Worm (Caenorhabditis elegans): Measurements from ENCODE around the gene srg-56.

srg-56 gene

ce11 chrV:2739607-2740006, 1.5 kb upstream of the srg-56 start:
- TF ChIP-seq C38D4.7 (GFP tag; optimal IDR thresholded peaks at IDR 0.05) (no peak), K09A11.1 (tag; optimal IDR thresholded peaks at IDR 0.05; ENCODE audit: insufficient read depth) (no peak), fkh-10 (GFP tag; optimal IDR thresholded peaks at IDR 0.05) (no peak), eyg-1 (tag; optimal IDR thresholded peaks at IDR 0.05) (no peak), elt-4 (tag; optimal IDR thresholded peaks at IDR 0.05) (no peak), ceh-22 (tag; optimal IDR thresholded peaks at IDR 0.05) (no peak), sdc-2 (tag; optimal IDR thresholded peaks at IDR 0.05) (no peak), lim-6 (tag; optimal IDR thresholded peaks at IDR 0.05) (no peak), lin-11 (tag; optimal IDR thresholded peaks at IDR 0.05) (no peak), ceh-48 (tag; optimal IDR thresholded peaks at IDR 0.05) (no peak), fax-1 (tag; optimal IDR thresholded peaks at IDR 0.05) (no peak), odd-2 (tag; optimal IDR thresholded peaks at IDR 0.05) (no peak), hlh-6 (tag; optimal IDR thresholded peaks at IDR 0.05) (no peak), pat-9 (tag; optimal IDR thresholded peaks at IDR 0.05) (no peak), gmeb-2 (tag; optimal IDR thresholded peaks at IDR 0.05) (no peak), ets-4 (tag; optimal IDR thresholded peaks at IDR 0.05) (no peak), ceh-9 (tag; optimal IDR thresholded peaks at IDR 0.05) (no peak), mec-3 (tag; optimal IDR thresholded peaks at IDR 0.05; ENCODE audit: borderline replicate concordance) (no peak), T23F11.4 (GFP tag; optimal IDR thresholded peaks at IDR 0.05) (no peak)

- TF ChIP-seq ceh-19 (GFP tag; optimal IDR thresholded peaks at IDR 0.05) = no peak
- TF ChIP-seq ceh-34 (tag; optimal IDR thresholded peaks at IDR 0.05) = no peak
Measured at ce11 chrV:2734360-2734759, 3.7 kb downstream of the srg-56 start, which contains the start of gene srg-57. TSS of gene srg-57 (minus strand) at chrV:2734460.

DNA sequence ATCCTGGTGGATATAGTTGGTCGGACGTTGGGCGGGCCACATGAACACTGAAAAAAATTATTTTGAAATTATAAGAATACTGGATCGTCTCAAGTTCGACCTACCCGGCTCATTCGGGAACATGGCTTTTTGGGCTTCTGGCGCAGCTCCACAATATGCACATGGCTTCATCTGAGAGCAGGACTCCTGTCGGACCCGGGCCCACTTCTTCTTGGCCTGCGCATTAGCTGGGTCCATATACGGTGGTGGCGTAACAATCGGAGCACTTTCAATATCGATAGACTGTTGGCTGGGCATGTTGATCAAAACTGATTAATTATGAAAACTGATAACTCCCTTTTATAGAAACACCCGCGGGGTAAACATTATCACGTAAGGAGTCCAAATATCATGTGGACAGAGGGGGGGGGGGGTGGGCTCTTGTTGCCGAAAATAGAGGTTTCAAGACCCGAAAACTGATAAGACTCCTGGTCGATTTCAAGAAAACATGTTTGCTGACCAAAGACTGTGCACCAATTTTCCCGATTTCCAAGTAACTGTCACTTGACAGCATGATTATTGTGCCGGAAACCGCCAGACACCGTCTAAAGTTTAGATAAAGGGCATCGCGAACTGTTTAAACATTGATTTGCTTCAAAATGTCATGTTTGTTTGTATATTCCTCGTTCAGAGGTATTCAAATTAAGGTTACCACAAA, 7.1 kb downstream of the srg-56 start, which contains the start of gene dod-3:
Gene dod-3 (minus strand): TSS at position 315 of the 697 bp plus-strand sequence.
- TF ChIP-seq elt-2 (tag; optimal IDR thresholded peaks at IDR 0.05) = peak; percentile 78
- no peak for TF ChIP-seq C38D4.7 (GFP tag; optimal IDR thresholded peaks at IDR 0.05)

DNA sequence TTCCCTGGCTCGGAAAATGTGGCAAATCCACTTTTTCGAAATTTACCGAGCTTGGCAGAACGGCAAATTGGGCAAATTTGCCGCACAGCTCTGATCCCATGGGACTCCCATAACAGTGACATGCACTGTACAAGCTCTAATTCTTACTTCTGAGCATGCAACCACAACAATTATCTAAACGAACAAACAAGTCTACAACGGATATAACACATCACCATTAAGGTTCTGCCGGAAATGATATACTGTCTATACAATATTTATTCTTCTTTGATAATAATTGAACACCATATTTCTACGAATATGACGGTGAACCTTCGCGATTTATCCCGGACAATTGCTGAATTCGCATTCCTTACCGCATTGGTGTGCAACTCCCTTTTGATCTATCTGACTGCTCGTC, 9.8 kb downstream of the srg-56 start, which contains the start of gene str-33:
Gene str-33 (plus strand): TSS at position 301 of the 400 bp plus-strand sequence.
- TF ChIP-seq T23F11.4 (GFP tag; optimal IDR thresholded peaks at IDR 0.05) (no peak), ceh-30 (tag; optimal IDR thresholded peaks at IDR 0.05) (no peak), hlh-15 (tag; optimal IDR thresholded peaks at IDR 0.05) (no peak), hlh-13 (GFP tag; optimal IDR thresholded peaks at IDR 0.05) (no peak), npax-4 (tag; optimal IDR thresholded peaks at IDR 0.05) (no peak), ceh-24 (tag; optimal IDR thresholded peaks at IDR 0.05) (no peak), odd-2 (tag; optimal IDR thresholded peaks at IDR 0.05) (no peak), ets-4 (tag; optimal IDR thresholded peaks at IDR 0.05) (no peak), ceh-48 (tag; optimal IDR thresholded peaks at IDR 0.05) (no peak), C38D4.7 (GFP tag; optimal IDR thresholded peaks at IDR 0.05) (no peak), mec-3 (tag; optimal IDR thresholded peaks at IDR 0.05; ENCODE audit: borderline replicate concordance) (no peak), ceh-31 (tag; optimal IDR thresholded peaks at IDR 0.05) (no peak), pax-1 (tag; optimal IDR thresholded peaks at IDR 0.05) (no peak), hlh-30 (tag; optimal IDR thresholded peaks at IDR 0.05; ENCODE audit: insufficient read depth) (no peak), ceh-2 (tag; optimal IDR thresholded peaks at IDR 0.05) (no peak), ceh-14 (tag; optimal IDR thresholded peaks at IDR 0.05) (no peak), pros-1 (tag; optimal IDR thresholded peaks at IDR 0.05) (no peak)

ce11 chrV:2727101-2727500, 11.0 kb downstream of the srg-56 start, which contains the start of gene str-13:
TSS of gene str-13 (minus strand) at chrV:2727201.
- no peak for TF ChIP-seq sox-4 (tag; optimal IDR thresholded peaks at IDR 0.05)
- no peak for TF ChIP-seq pat-9 (tag; optimal IDR thresholded peaks at IDR 0.05)
- TF ChIP-seq unc-42 (tag; optimal IDR thresholded peaks at IDR 0.05) = no peak
- no peak for TF ChIP-seq ztf-16 (tag; optimal IDR thresholded peaks at IDR 0.05)
- TF ChIP-seq ahr-1 (tag; optimal IDR thresholded peaks at IDR 0.05) = no peak
- TF ChIP-seq ceh-18 (tag; optimal IDR thresholded peaks at IDR 0.05) = no peak
- no peak for TF ChIP-seq pag-3 (tag; optimal IDR thresholded peaks at IDR 0.05; ENCODE audit: borderline replicate concordance)
- no peak for TF ChIP-seq ceh-22 (tag; optimal IDR thresholded peaks at IDR 0.05)
- TF ChIP-seq ref-2 (tag; optimal IDR thresholded peaks at IDR 0.05) = no peak
- TF ChIP-seq Y22D7AL.16 (tag; optimal IDR thresholded peaks at IDR 0.05) = no peak
- no peak for TF ChIP-seq nhr-232 (tag; optimal IDR thresholded peaks at IDR 0.05)

All from whole organism, late embryonic.